Fruit fly (Drosophila melanogaster) whole organism, wandering third instar larva: Measurements from ENCODE around the gene CG42671.

ENCODE experiments used
- Myc ChIP-seq: fragments of >200 bp; optimal IDR thresholded peaks from 2 replicates; lab custom pipeline; 2017
- Rel ChIP-seq, 2 experiments: fragments of 200-800 bp; sonication (Bioruptor generic) in 1 of 2; optimal IDR thresholded peaks; 2 replicates in 1 of 2; 3 replicates in 1 of 2; lab custom pipeline; 2016 to 2019; ENCODE audit warnings: mild to moderate bottlenecking in 2 of 2, missing biosample characterization in 2 of 2, missing genetic modification characterization in 2 of 2, moderate library complexity in 1 of 2
- Vsx2 ChIP-seq: fragments of 200-300, 225-300 bp; sonication (Bioruptor generic); optimal IDR thresholded peaks from 2 replicates; lab custom pipeline; 2018; ENCODE audit warnings: missing biosample characterization, missing genetic modification characterization; ENCODE audit not compliant: partially characterized antibody
- h ChIP-seq: fragments of 200-800 bp; sonication (Bioruptor generic); optimal IDR thresholded peaks from 3 replicates; lab custom pipeline; 2016; ENCODE audit warnings: missing biosample characterization, mild to moderate bottlenecking, missing genetic modification characterization
- jim ChIP-seq: fragments of 175-275, 200-325 bp; sonication (Bioruptor generic); optimal IDR thresholded peaks from 2 replicates; lab custom pipeline; 2016; ENCODE audit warnings: missing biosample characterization, mild to moderate bottlenecking, missing genetic modification characterization
- lola ChIP-seq: fragments of >200 bp; optimal IDR thresholded peaks from 2 replicates; lab custom pipeline; 2017; ENCODE audit warnings: missing biosample characterization, missing genetic modification characterization
- sage ChIP-seq: fragments of 200-800 bp; sonication (Bioruptor generic); optimal IDR thresholded peaks from 2 replicates; lab custom pipeline; 2016; ENCODE audit warnings: missing biosample characterization, mild to moderate bottlenecking, missing genetic modification characterization
- usp ChIP-seq: fragments of >200 bp; optimal IDR thresholded peaks from 2 replicates; lab custom pipeline; 2017; ENCODE audit warnings: missing biosample characterization, missing genetic modification characterization

DNA sequence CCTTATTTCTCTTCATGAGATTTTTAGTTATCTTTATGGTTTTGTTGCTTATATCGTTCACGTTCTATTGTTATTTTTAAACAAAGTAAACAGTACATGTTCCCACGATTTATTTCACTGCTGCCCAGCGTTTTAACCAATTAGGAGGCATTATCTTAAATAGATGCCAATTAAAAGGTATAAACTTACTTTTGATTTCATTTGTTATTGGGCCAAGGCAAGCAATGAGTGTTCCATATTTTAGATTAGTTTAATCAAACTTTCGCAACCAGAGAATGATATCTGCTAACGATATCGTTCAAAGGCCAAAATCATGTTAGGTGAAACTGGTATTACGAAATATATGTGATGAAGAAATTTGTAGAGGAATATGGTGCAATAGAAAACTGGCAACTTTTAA is 31.3 kb upstream of the CG42671 start:
- no peak for TF ChIP-seq sage (GFP tag; lab: Kevin White, UChicago)
- TF ChIP-seq h (GFP tag; lab: Kevin White, UChicago), result no peak
- TF ChIP-seq jim, result no peak
- no peak for TF ChIP-seq lola (GFP tag; lab: Kevin White, UChicago)
- TF ChIP-seq usp (GFP tag; lab: Kevin White, UChicago), result no peak
- TF ChIP-seq Myc (lab: Kevin White, UChicago), result no peak
- no peak for TF ChIP-seq Rel (GFP tag; optimal IDR thresholded peaks at IDR 0.05; lab: Kevin White, UChicago)
- no peak for TF ChIP-seq Rel (tag; optimal IDR thresholded peaks at IDR 0.05; lab: Kevin White, UChicago)
- TF ChIP-seq Vsx2 (GFP tag; lab: Kevin White, UChicago), result no peak
